Worm (Caenorhabditis elegans) whole organism, midembryonic: ENCODE results near the gene cpr-9.

Experiments used
- T22C8.4 ChIP-seq: fragments of 200-800 bp; sonication (Bioruptor generic); IDR thresholded peaks from 2 replicates; pipeline ENCODE4 v1.3.6; 2022; ENCODE audit warnings: missing genetic modification characterization, missing compliant biosample characterization
- cog-1 ChIP-seq: sonication (generic microtip); optimal IDR thresholded peaks from 2 replicates; lab custom pipeline; 2016; ENCODE audit warnings: missing genetic modification characterization, missing compliant biosample characterization
- flt-1 ChIP-seq: fragments of 200-800 bp; sonication (Bioruptor generic); IDR thresholded peaks from 2 replicates; pipeline ENCODE4 v1.3.6; 2022; ENCODE audit warnings: missing genetic modification characterization, missing compliant biosample characterization
- klf-2 ChIP-seq: fragments of 200-800 bp; sonication (Bioruptor generic); conservative IDR thresholded peaks from 2 replicates; pipeline ENCODE4 v1.3.6; 2022; ENCODE audit warnings: missing genetic modification reagents, missing genetic modification characterization, missing compliant biosample characterization
- med-1 ChIP-seq: sonication (generic microtip); optimal IDR thresholded peaks from 2 replicates; lab custom pipeline; 2017; ENCODE audit warnings: missing genetic modification characterization, mild to moderate bottlenecking, missing compliant biosample characterization, antibody characterized with exemption, missing genetic modification reagents; ENCODE audit not compliant: insufficient read depth
- ref-1 ChIP-seq: fragments of 200-800 bp; sonication (Bioruptor generic); conservative IDR thresholded peaks from 2 replicates; pipeline ENCODE4 v1.3.6; 2022; ENCODE audit warnings: missing genetic modification reagents, missing genetic modification characterization, missing compliant biosample characterization
- tab-1 ChIP-seq: fragments of 200-800 bp; sonication (Bioruptor generic); IDR thresholded peaks from 2 replicates; pipeline ENCODE4 v1.3.6; 2022; ENCODE audit warnings: missing genetic modification characterization, missing compliant biosample characterization
- ztf-23 ChIP-seq: fragments of 200-800 bp; sonication (Bioruptor generic); IDR thresholded peaks from 2 replicates; pipeline ENCODE4 v1.3.6; 2022; ENCODE audit warnings: missing genetic modification reagents, missing genetic modification characterization, missing compliant biosample characterization
- ztf-29 ChIP-seq: fragments of 200-800 bp; sonication (Bioruptor generic); IDR thresholded peaks from 2 replicates; pipeline ENCODE4 v1.3.6; 2022; ENCODE audit warnings: missing genetic modification reagents, missing genetic modification characterization, missing compliant biosample characterization

DNA sequence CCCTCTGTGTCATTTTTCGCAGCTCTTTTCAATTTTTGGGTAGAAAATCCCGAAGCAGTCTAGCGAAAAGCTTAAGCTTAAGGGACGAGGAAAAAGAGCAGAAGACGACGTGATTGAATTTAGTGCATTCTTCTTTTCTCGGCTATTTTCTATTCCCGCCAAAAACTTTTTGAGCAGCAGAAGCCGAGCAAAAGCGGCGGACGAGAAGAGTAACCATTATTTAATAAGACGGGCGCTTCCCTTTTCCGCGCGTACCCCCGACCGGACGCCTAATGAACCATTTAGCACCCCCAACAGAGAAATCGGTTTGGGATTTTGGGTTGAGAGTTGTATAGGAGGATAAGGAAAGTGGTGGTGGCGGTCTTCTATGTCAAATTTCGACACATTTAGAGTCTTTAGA lies 49.2 kb upstream of the cpr-9 start:
- TF ChIP-seq ref-1 (no peak), ztf-23 (GFP tag; lab: Robert Waterston, UW) (no peak), T22C8.4 (GFP tag; lab: Robert Waterston, UW) (no peak), klf-2 (no peak), flt-1 (GFP tag; lab: Robert Waterston, UW) (no peak), med-1 (GFP tag; lab: Kevin White, UChicago) (no peak), cog-1 (tag; lab: Kevin White, UChicago) (no peak), tab-1 (no peak), ztf-29 (GFP tag; lab: Robert Waterston, UW) (no peak)
